Fruit fly (Drosophila melanogaster) whole organism, embryonic: ENCODE data around the gene CG34253.

ENCODE experiments used
- Ada2b ChIP-seq: fragments of 200-800 bp; sonication (Bioruptor generic); IDR thresholded peaks from 2 replicates; pipeline ENCODE4 v1.3.6; 2022; ENCODE audit warnings: missing biosample characterization, missing genetic modification characterization
- Bdp1 ChIP-seq: fragments of 200-800 bp; sonication (Bioruptor generic); optimal IDR thresholded peaks from 3 replicates; lab custom pipeline; 2016; ENCODE audit warnings: missing biosample characterization, missing genetic modification characterization
- CG10654 ChIP-seq: fragments of 200-800 bp; sonication (Bioruptor generic); optimal IDR thresholded peaks from 2 replicates; lab custom pipeline; 2016; ENCODE audit warnings: missing biosample characterization, missing genetic modification characterization
- CG14860 ChIP-seq: fragments of 200-800 bp; sonication (Bioruptor generic); IDR thresholded peaks from 3 replicates; pipeline ENCODE4 v1.3.6; 2022; ENCODE audit warnings: missing biosample characterization, missing genetic modification characterization; ENCODE audit not compliant: partially characterized antibody
- CG1647 ChIP-seq: fragments of 200-800 bp; sonication (Bioruptor generic); optimal IDR thresholded peaks from 3 replicates; lab custom pipeline; 2016; ENCODE audit warnings: missing biosample characterization, missing genetic modification characterization
- CG16815 ChIP-seq: fragments of 200-800 bp; sonication (Bioruptor generic); optimal IDR thresholded peaks from 3 replicates; lab custom pipeline; 2017; ENCODE audit warnings: missing biosample characterization, mild to moderate bottlenecking, missing genetic modification characterization
- CG18476 ChIP-seq: fragments of 200-800 bp; sonication (Bioruptor generic); optimal IDR thresholded peaks from 2 replicates; lab custom pipeline; 2016; ENCODE audit warnings: missing biosample characterization, mild to moderate bottlenecking, missing genetic modification characterization
- CG18764 ChIP-seq: fragments of 200-800 bp; sonication (Bioruptor generic); optimal IDR thresholded peaks from 3 replicates; lab custom pipeline; 2016; ENCODE audit warnings: missing biosample characterization, missing genetic modification characterization
- CG32767 ChIP-seq: fragments of 200-800 bp; sonication (Bioruptor generic); IDR thresholded peaks from 2 replicates; pipeline ENCODE4 v1.3.6; 2022; ENCODE audit warnings: missing biosample characterization, missing genetic modification characterization
- CG3281 ChIP-seq: fragments of 200-800 bp; sonication (Bioruptor generic); optimal IDR thresholded peaks from 3 replicates; lab custom pipeline; 2017; ENCODE audit warnings: missing biosample characterization, mild to moderate bottlenecking, missing genetic modification characterization
- CG33557 ChIP-seq: fragments of 200-800 bp; sonication (Bioruptor generic); optimal IDR thresholded peaks from 2 replicates; lab custom pipeline; 2019; ENCODE audit warnings: missing biosample characterization, mild to moderate bottlenecking, missing genetic modification characterization, moderate library complexity
- CG34376 ChIP-seq: fragments of 200-800 bp; sonication (Bioruptor generic); optimal IDR thresholded peaks from 2 replicates; lab custom pipeline; 2018; ENCODE audit warnings: missing biosample characterization, mild to moderate bottlenecking, missing genetic modification characterization
- CG4820 ChIP-seq: fragments of 200-800 bp; sonication (Bioruptor generic); optimal IDR thresholded peaks from 3 replicates; lab custom pipeline; 2016; ENCODE audit warnings: missing biosample characterization, missing genetic modification characterization
- CG7839 ChIP-seq: fragments of 200-800 bp; sonication (Bioruptor generic); optimal IDR thresholded peaks from 3 replicates; lab custom pipeline; 2018; ENCODE audit warnings: missing biosample characterization, mild to moderate bottlenecking, missing genetic modification characterization, moderate library complexity
- CG7987 ChIP-seq: fragments of 200-800 bp; sonication (Bioruptor generic); optimal IDR thresholded peaks from 2 replicates; lab custom pipeline; 2018; ENCODE audit warnings: missing biosample characterization, mild to moderate bottlenecking, missing genetic modification characterization, moderate library complexity
- CG9727 ChIP-seq: fragments of 200-800 bp; sonication (Bioruptor generic); optimal IDR thresholded peaks from 3 replicates; lab custom pipeline; 2017; ENCODE audit warnings: missing biosample characterization, mild to moderate bottlenecking, missing genetic modification characterization
- Dfd ChIP-seq, 2 experiments: fragments of >200 bp; optimal IDR thresholded peaks; 2 replicates each; lab custom pipeline; 2017; ENCODE audit warnings: missing biosample characterization in 2 of 2, missing genetic modification characterization in 2 of 2
- Doc2 ChIP-seq: fragments of 200-800 bp; sonication (Bioruptor generic); IDR thresholded peaks from 2 replicates; pipeline ENCODE4 v1.3.6; 2022; ENCODE audit warnings: missing biosample characterization, missing genetic modification characterization
- H15 ChIP-seq: fragments of 200-800 bp; sonication (Bioruptor generic); IDR thresholded peaks from 3 replicates; pipeline ENCODE4 v1.3.6; 2022; ENCODE audit warnings: missing biosample characterization, missing genetic modification characterization
- Mad ChIP-seq: fragments of 200-800 bp; sonication (Bioruptor generic); optimal IDR thresholded peaks from 2 replicates; lab custom pipeline; 2016; ENCODE audit warnings: missing biosample characterization, missing genetic modification characterization
- Meics ChIP-seq: fragments of 200-800 bp; sonication (Bioruptor generic); optimal IDR thresholded peaks from 2 replicates; lab custom pipeline; 2017; ENCODE audit warnings: missing biosample characterization, mild to moderate bottlenecking, missing genetic modification characterization
- Neu2 ChIP-seq: fragments of 200-800 bp; sonication (Bioruptor generic); optimal IDR thresholded peaks from 3 replicates; lab custom pipeline; 2016; ENCODE audit warnings: missing biosample characterization, missing genetic modification characterization, borderline replicate concordance
- Nf-YA ChIP-seq: fragments of 200-800 bp; sonication (Bioruptor generic); IDR thresholded peaks from 2 replicates; pipeline ENCODE4 v1.3.6; 2022; ENCODE audit warnings: missing biosample characterization, missing genetic modification characterization
- Rx ChIP-seq: fragments of 200-800 bp; sonication (Bioruptor generic); IDR thresholded peaks from 2 replicates; pipeline ENCODE4 v1.3.6; 2022; ENCODE audit warnings: missing biosample characterization, missing genetic modification characterization
- Spps ChIP-seq: fragments of 200-800 bp; sonication (Bioruptor generic); optimal IDR thresholded peaks from 2 replicates; lab custom pipeline; 2018; ENCODE audit warnings: missing biosample characterization, mild to moderate bottlenecking, missing genetic modification characterization
- YL-1 ChIP-seq: fragments of 200-800 bp; sonication (Bioruptor generic); optimal IDR thresholded peaks from 3 replicates; lab custom pipeline; 2017; ENCODE audit warnings: missing biosample characterization, mild to moderate bottlenecking, missing genetic modification characterization
- abd-A ChIP-seq: fragments of 200-800 bp; sonication (Bioruptor generic); optimal IDR thresholded peaks from 3 replicates; lab custom pipeline; 2019; ENCODE audit warnings: missing biosample characterization, mild to moderate bottlenecking, missing genetic modification characterization, moderate library complexity
- ac ChIP-seq: fragments of 200-800 bp; sonication (Bioruptor generic); optimal IDR thresholded peaks from 3 replicates; lab custom pipeline; 2017; ENCODE audit warnings: missing biosample characterization, mild to moderate bottlenecking, missing genetic modification characterization
- al ChIP-seq: fragments of 200-800 bp; sonication (Bioruptor generic); IDR thresholded peaks from 2 replicates; pipeline ENCODE4 v1.3.6; 2022; ENCODE audit warnings: missing biosample characterization, missing genetic modification characterization
- ase ChIP-seq: fragments of 200-800 bp; sonication (Bioruptor generic); IDR thresholded peaks from 3 replicates; pipeline ENCODE4 v1.3.6; 2022; ENCODE audit warnings: missing biosample characterization, missing genetic modification characterization
- ato ChIP-seq: fragments of 200-800 bp; sonication (Bioruptor generic); IDR thresholded peaks from 2 replicates; pipeline ENCODE4 v1.3.6; 2022; ENCODE audit warnings: missing biosample characterization, missing genetic modification characterization; ENCODE audit not compliant: partially characterized antibody
- chinmo ChIP-seq: fragments of 200-800 bp; sonication (Bioruptor generic); IDR thresholded peaks from 4 replicates; pipeline ENCODE4 v1.3.6; 2022; ENCODE audit warnings: missing biosample characterization, missing genetic modification characterization; ENCODE audit not compliant: partially characterized antibody
- croc ChIP-seq: fragments of 200-800 bp; sonication (Bioruptor generic); conservative IDR thresholded peaks from 3 replicates; pipeline ENCODE4 v1.3.6; 2022; ENCODE audit warnings: missing biosample characterization, missing genetic modification characterization
- crol ChIP-seq: fragments of 200-800 bp; sonication (Bioruptor generic); IDR thresholded peaks from 2 replicates; pipeline ENCODE4 v1.3.6; 2022; ENCODE audit warnings: missing biosample characterization, missing genetic modification characterization
- danr ChIP-seq: fragments of 200-800 bp; sonication (Bioruptor generic); IDR thresholded peaks from 2 replicates; pipeline ENCODE4 v1.3.6; 2022; ENCODE audit warnings: missing biosample characterization, missing genetic modification characterization
- dati ChIP-seq: fragments of 200-800 bp; sonication (Bioruptor generic); IDR thresholded peaks from 2 replicates; pipeline ENCODE4 v1.3.6; 2022; ENCODE audit warnings: missing biosample characterization, missing genetic modification characterization
- dmrt99B ChIP-seq: fragments of 200-800 bp; sonication (Bioruptor generic); optimal IDR thresholded peaks from 2 replicates; lab custom pipeline; 2018; ENCODE audit warnings: missing biosample characterization, mild to moderate bottlenecking, missing genetic modification characterization, moderate library complexity
- ewg ChIP-seq: fragments of 200-800 bp; sonication (Bioruptor generic); optimal IDR thresholded peaks from 3 replicates; lab custom pipeline; 2017; ENCODE audit warnings: mild to moderate bottlenecking, missing biosample characterization, missing genetic modification reagents, missing genetic modification characterization
- h ChIP-seq: fragments of >200 bp; optimal IDR thresholded peaks from 2 replicates; lab custom pipeline; 2017
- insv ChIP-seq, 2 experiments: fragments of 200-800 bp; sonication (Bioruptor generic); optimal IDR thresholded peaks; 3 replicates each; lab custom pipeline; 2016 to 2018; ENCODE audit warnings: missing biosample characterization in 2 of 2, missing genetic modification characterization in 2 of 2
- jumu ChIP-seq: fragments of 200-800 bp; sonication (Bioruptor generic); optimal IDR thresholded peaks from 3 replicates; lab custom pipeline; 2016; ENCODE audit warnings: missing biosample characterization, missing genetic modification characterization
- kni ChIP-seq: fragments of 200-800 bp; sonication (Bioruptor generic); optimal IDR thresholded peaks from 3 replicates; lab custom pipeline; 2017; ENCODE audit warnings: mild to moderate bottlenecking, missing biosample characterization, missing genetic modification reagents, missing genetic modification characterization
- nau ChIP-seq: fragments of 200-800 bp; sonication (Bioruptor generic); optimal IDR thresholded peaks from 3 replicates; lab custom pipeline; 2017; ENCODE audit warnings: missing biosample characterization, mild to moderate bottlenecking, missing genetic modification characterization, missing genetic modification reagents
- nerfin-1 ChIP-seq: fragments of 200-800 bp; sonication (Bioruptor generic); optimal IDR thresholded peaks from 3 replicates; lab custom pipeline; 2019; ENCODE audit warnings: missing biosample characterization, mild to moderate bottlenecking, missing genetic modification characterization, moderate library complexity
- pum ChIP-seq: fragments of 200-800 bp; sonication (Bioruptor generic); optimal IDR thresholded peaks from 2 replicates; lab custom pipeline; 2016; ENCODE audit warnings: missing biosample characterization, missing genetic modification characterization
- run ChIP-seq: fragments of 200-800 bp; sonication (Bioruptor generic); optimal IDR thresholded peaks from 3 replicates; lab custom pipeline; 2018; ENCODE audit warnings: missing biosample characterization, mild to moderate bottlenecking, missing genetic modification characterization
- sc ChIP-seq, 3 experiments: fragments of >200 bp in 2 of 3; fragments of 200-800 bp in 1 of 3; sonication (Bioruptor generic) in 1 of 3; optimal IDR thresholded peaks; 2 replicates in 2 of 3; 3 replicates in 1 of 3; lab custom pipeline; 2017; ENCODE audit warnings: mild to moderate bottlenecking in 1 of 3, missing biosample characterization in 1 of 3, missing genetic modification characterization in 1 of 3, missing genetic modification reagents in 1 of 3
- seq ChIP-seq: fragments of 200-800 bp; sonication (Bioruptor generic); IDR thresholded peaks from 2 replicates; pipeline ENCODE4 v1.3.6; 2022; ENCODE audit warnings: missing biosample characterization, missing genetic modification characterization
- sima ChIP-seq: fragments of 200-800 bp; sonication (Bioruptor generic); optimal IDR thresholded peaks from 2 replicates; lab custom pipeline; 2016; ENCODE audit warnings: missing biosample characterization, missing genetic modification characterization
- slou ChIP-seq: fragments of 200-800 bp; sonication (Bioruptor generic); optimal IDR thresholded peaks from 3 replicates; lab custom pipeline; 2016; ENCODE audit warnings: missing biosample characterization, missing genetic modification characterization
- sqz ChIP-seq: fragments of 200-800 bp; sonication (Bioruptor generic); optimal IDR thresholded peaks from 3 replicates; lab custom pipeline; 2018; ENCODE audit warnings: missing biosample characterization, mild to moderate bottlenecking, missing genetic modification characterization
- vnd ChIP-seq: fragments of 200-800 bp; sonication (Bioruptor generic); IDR thresholded peaks from 3 replicates; pipeline ENCODE4 v1.3.6; 2022; ENCODE audit warnings: missing biosample characterization, missing genetic modification characterization; ENCODE audit not compliant: partially characterized antibody

CG34253 gene

DNA sequence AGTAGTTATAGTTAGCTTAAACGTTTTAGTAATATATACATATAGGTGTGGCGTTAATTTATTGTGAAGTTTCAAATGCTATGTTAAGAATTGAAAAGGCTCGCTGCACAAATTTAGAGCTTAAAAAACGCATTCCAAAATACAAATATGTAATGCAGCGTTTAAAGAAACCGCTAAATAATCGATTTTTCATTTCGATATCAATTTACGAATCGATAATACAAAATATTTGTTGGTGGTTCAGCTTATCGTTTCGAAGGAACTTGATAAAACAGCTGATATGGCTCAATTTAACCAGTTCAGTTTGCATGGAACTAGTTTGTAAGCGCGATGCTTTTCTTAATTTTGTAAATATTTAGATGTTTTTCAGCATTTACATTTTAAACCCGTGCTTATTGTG, 25.5 kb upstream of the CG34253 start, which contains the start of the genes CG32195 and CG7341 (continued):
- TF ChIP-seq ewg (GFP tag; lab: Kevin White, UChicago) (no peak), CG10654 (GFP tag; lab: Kevin White, UChicago) (no peak), Meics (no peak), kni (GFP tag; lab: Kevin White, UChicago) (no peak), dmrt99B (tag; lab: Kevin White, UChicago) (no peak), Dfd (GFP tag; optimal IDR thresholded peaks at IDR 0.05; lab: Kevin White, UChicago) (no peak), run (tag; lab: Kevin White, UChicago) (no peak), ase (no peak), CG7987 (GFP tag; lab: Kevin White, UChicago) (no peak), crol (GFP tag; lab: Robert Waterston, UW) (no peak), ato (GFP tag; lab: Robert Waterston, UW) (peak; percentile 88), CG33557 (GFP tag; lab: Kevin White, UChicago) (no peak), YL-1 (GFP tag; lab: Kevin White, UChicago) (no peak), pum (GFP tag; lab: Kevin White, UChicago) (no peak), sc (optimal IDR thresholded peaks at IDR 0.05; lab: Kevin White, UChicago) (no peak), sc (GFP tag; optimal IDR thresholded peaks at IDR 0.05; lab: Kevin White, UChicago) (no peak), CG9727 (no peak), CG4820 (GFP tag; lab: Kevin White, UChicago) (no peak), Nf-YA (no peak), Spps (tag; lab: Kevin White, UChicago) (no peak), CG18476 (GFP tag; lab: Kevin White, UChicago) (no peak), CG7839 (tag; lab: Kevin White, UChicago) (no peak), h (lab: Kevin White, UChicago) (no peak), al (GFP tag; lab: Robert Waterston, UW) (no peak), vnd (peak; percentile 62), slou (GFP tag; lab: Kevin White, UChicago) (no peak), Ada2b (GFP tag; lab: Robert Waterston, UW) (no peak), CG3281 (no peak), Mad (GFP tag; lab: Kevin White, UChicago) (no peak), nau (no peak), abd-A (tag; lab: Kevin White, UChicago) (no peak), CG1647 (no peak), Rx (GFP tag; lab: Robert Waterston, UW) (no peak), Bdp1 (GFP tag; lab: Kevin White, UChicago) (no peak), CG18764 (GFP tag; lab: Kevin White, UChicago) (no peak), CG14860 (GFP tag; lab: Robert Waterston, UW) (peak; percentile 78), Doc2 (GFP tag; lab: Robert Waterston, UW) (no peak), ac (GFP tag; lab: Kevin White, UChicago) (no peak), jumu (no peak), CG34376 (GFP tag; lab: Kevin White, UChicago) (peak; percentile 6), danr (GFP tag; lab: Robert Waterston, UW) (no peak), CG16815 (GFP tag; lab: Kevin White, UChicago) (no peak), insv (GFP tag; optimal IDR thresholded peaks at IDR 0.05; lab: Kevin White, UChicago) (no peak), sima (GFP tag; lab: Kevin White, UChicago) (no peak), CG32767 (GFP tag; lab: Robert Waterston, UW) (no peak), H15 (no peak), nerfin-1 (tag; lab: Kevin White, UChicago) (no peak), sqz (no peak), chinmo (GFP tag; lab: Robert Waterston, UW) (peak; percentile 71; the same call in 2 of the 4 replicates), seq (GFP tag; lab: Robert Waterston, UW) (no peak), Neu2 (GFP tag; lab: Kevin White, UChicago) (no peak), croc (no peak), dati (GFP tag; lab: Robert Waterston, UW) (no peak)
